Worm (Caenorhabditis elegans) whole organism, midembryonic: Measurements from ENCODE around the gene M03F8.1.

Source experiments
- T22C8.4 ChIP-seq: fragments of 200-800 bp; sonication (Bioruptor generic); IDR thresholded peaks from 2 replicates; pipeline ENCODE4 v1.3.6; 2022; ENCODE audit warnings: missing genetic modification characterization, missing compliant biosample characterization
- cog-1 ChIP-seq: sonication (generic microtip); optimal IDR thresholded peaks from 2 replicates; lab custom pipeline; 2016; ENCODE audit warnings: missing genetic modification characterization, missing compliant biosample characterization
- flt-1 ChIP-seq: fragments of 200-800 bp; sonication (Bioruptor generic); IDR thresholded peaks from 2 replicates; pipeline ENCODE4 v1.3.6; 2022; ENCODE audit warnings: missing genetic modification characterization, missing compliant biosample characterization
- klf-2 ChIP-seq: fragments of 200-800 bp; sonication (Bioruptor generic); conservative IDR thresholded peaks from 2 replicates; pipeline ENCODE4 v1.3.6; 2022; ENCODE audit warnings: missing genetic modification reagents, missing genetic modification characterization, missing compliant biosample characterization
- med-1 ChIP-seq: sonication (generic microtip); optimal IDR thresholded peaks from 2 replicates; lab custom pipeline; 2017; ENCODE audit warnings: missing genetic modification characterization, mild to moderate bottlenecking, missing compliant biosample characterization, antibody characterized with exemption, missing genetic modification reagents; ENCODE audit not compliant: insufficient read depth
- ref-1 ChIP-seq: fragments of 200-800 bp; sonication (Bioruptor generic); conservative IDR thresholded peaks from 2 replicates; pipeline ENCODE4 v1.3.6; 2022; ENCODE audit warnings: missing genetic modification reagents, missing genetic modification characterization, missing compliant biosample characterization
- tab-1 ChIP-seq: fragments of 200-800 bp; sonication (Bioruptor generic); IDR thresholded peaks from 2 replicates; pipeline ENCODE4 v1.3.6; 2022; ENCODE audit warnings: missing genetic modification characterization, missing compliant biosample characterization
- ztf-23 ChIP-seq: fragments of 200-800 bp; sonication (Bioruptor generic); IDR thresholded peaks from 2 replicates; pipeline ENCODE4 v1.3.6; 2022; ENCODE audit warnings: missing genetic modification reagents, missing genetic modification characterization, missing compliant biosample characterization
- ztf-29 ChIP-seq: fragments of 200-800 bp; sonication (Bioruptor generic); IDR thresholded peaks from 2 replicates; pipeline ENCODE4 v1.3.6; 2022; ENCODE audit warnings: missing genetic modification reagents, missing genetic modification characterization, missing compliant biosample characterization

M03F8.1 gene

DNA sequence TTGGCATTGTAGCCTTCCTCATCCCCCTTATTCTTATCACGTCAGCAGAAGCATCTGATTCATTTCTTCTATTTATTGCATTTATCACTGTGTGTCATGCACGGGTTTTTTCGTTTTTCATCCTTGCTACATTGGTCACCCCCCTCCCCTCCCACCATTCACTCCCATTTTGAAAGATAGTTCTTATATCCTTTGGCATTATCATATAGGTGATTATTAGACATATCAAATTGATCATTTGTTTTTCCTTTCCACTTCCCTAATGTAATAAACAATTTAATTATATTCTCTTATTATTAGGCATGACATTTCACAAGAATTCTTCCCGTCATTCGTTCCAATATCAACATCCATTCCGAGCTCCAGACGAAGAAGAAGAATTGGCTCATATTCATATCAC, at the start of gene M03F8.1:
M03F8.1 (plus strand) TSS at position 301 of the 400 bp plus-strand sequence.
- TF ChIP-seq klf-2 (GFP tag; lab: Robert Waterston, UW): no peak
- no peak for TF ChIP-seq flt-1 (GFP tag; lab: Robert Waterston, UW)
- TF ChIP-seq T22C8.4 (GFP tag; lab: Robert Waterston, UW): no peak
- TF ChIP-seq tab-1 (GFP tag; lab: Robert Waterston, UW): no peak
- no peak for TF ChIP-seq cog-1 (tag; lab: Kevin White, UChicago)
- no peak for TF ChIP-seq ztf-29 (GFP tag; lab: Robert Waterston, UW)
- TF ChIP-seq ref-1 (GFP tag; lab: Robert Waterston, UW): no peak
- TF ChIP-seq med-1: no peak
- no peak for TF ChIP-seq ztf-23 (GFP tag; lab: Robert Waterston, UW)

DNA sequence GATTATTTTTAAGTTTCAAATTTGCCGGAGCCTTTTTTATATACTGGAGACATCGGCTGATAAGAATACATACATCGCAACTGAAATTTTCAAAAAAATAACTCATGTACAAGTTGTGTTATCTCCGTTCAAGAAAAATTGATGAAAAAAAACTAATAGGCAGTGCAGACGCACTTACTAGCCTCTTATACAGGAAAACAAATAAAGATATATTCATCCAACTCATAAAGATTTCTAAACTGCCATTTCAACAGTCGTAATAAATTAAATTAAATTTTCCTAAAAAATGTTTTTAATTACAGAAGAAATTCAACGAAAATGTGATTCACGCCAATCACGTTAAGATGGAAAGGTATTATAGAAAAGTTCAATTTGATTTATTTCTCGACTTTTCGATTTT, 49.4 kb upstream of the M03F8.1 start, which contains the start of gene C04E6.5:
C04E6.5 (plus strand) TSS at position 301 of the 400 bp plus-strand sequence.
- no peak for TF ChIP-seq ztf-23 (GFP tag; lab: Robert Waterston, UW)
- TF ChIP-seq klf-2 (GFP tag; lab: Robert Waterston, UW): no peak
- no peak for TF ChIP-seq med-1
- no peak for TF ChIP-seq T22C8.4 (GFP tag; lab: Robert Waterston, UW)
- no peak for TF ChIP-seq ref-1 (GFP tag; lab: Robert Waterston, UW)
- no peak for TF ChIP-seq cog-1 (tag; lab: Kevin White, UChicago)
- TF ChIP-seq flt-1 (GFP tag; lab: Robert Waterston, UW): no peak
- TF ChIP-seq tab-1 (GFP tag; lab: Robert Waterston, UW): no peak

DNA sequence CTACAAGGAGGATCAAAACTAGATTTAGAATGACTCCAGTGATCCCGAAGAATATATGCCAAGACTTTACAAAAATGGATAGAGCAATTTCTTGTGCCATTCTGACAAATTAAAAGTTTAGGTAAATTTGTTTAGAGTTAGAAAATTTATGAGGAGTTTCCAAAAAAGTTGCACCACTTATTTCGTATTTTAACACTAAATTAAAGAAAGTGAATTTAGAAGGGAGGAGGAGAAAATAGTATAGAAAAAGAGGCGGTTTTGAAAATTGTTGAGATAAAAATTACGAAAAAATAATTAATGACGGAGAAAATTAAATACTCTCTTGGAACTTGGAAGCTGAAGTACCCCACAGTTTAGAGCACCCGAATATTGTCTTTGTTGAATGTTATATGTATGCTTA, 45.0 kb upstream of the M03F8.1 start, which contains the start of gene srd-15:
srd-15 (minus strand) TSS at position 101 of the 400 bp plus-strand sequence.
- TF ChIP-seq T22C8.4 (GFP tag; lab: Robert Waterston, UW) (no peak), ztf-23 (GFP tag; lab: Robert Waterston, UW) (no peak), klf-2 (GFP tag; lab: Robert Waterston, UW) (no peak), ztf-29 (GFP tag; lab: Robert Waterston, UW) (no peak), cog-1 (tag; lab: Kevin White, UChicago) (no peak)

DNA sequence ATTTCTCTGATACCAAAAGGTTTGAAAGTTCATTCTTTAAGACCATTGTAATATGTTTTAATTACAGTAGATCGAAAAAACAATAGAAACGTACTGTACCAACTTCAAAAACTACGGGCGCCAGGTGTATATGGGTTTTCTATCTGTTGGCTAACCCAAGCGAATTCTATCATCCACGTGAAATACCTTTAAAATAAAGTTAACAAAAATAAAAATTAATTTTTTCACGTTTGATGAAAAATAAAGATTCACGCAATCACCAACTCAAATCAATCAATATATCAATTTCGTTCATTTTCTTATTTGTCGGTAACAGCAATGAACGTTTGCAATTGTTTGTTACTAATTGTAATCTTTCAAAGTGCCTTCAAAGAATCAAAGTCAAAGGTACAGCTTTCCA, 44.1 kb upstream of the M03F8.1 start, which contains the start of gene C04E6.4:
C04E6.4 (plus strand) TSS at position 301 of the 400 bp plus-strand sequence.
- TF ChIP-seq cog-1 (tag; lab: Kevin White, UChicago) (no peak), ztf-29 (GFP tag; lab: Robert Waterston, UW) (no peak), flt-1 (GFP tag; lab: Robert Waterston, UW) (no peak), ztf-23 (GFP tag; lab: Robert Waterston, UW) (no peak), med-1 (no peak), ref-1 (GFP tag; lab: Robert Waterston, UW) (no peak), T22C8.4 (GFP tag; lab: Robert Waterston, UW) (no peak), tab-1 (GFP tag; lab: Robert Waterston, UW) (no peak), klf-2 (GFP tag; lab: Robert Waterston, UW) (no peak)

DNA sequence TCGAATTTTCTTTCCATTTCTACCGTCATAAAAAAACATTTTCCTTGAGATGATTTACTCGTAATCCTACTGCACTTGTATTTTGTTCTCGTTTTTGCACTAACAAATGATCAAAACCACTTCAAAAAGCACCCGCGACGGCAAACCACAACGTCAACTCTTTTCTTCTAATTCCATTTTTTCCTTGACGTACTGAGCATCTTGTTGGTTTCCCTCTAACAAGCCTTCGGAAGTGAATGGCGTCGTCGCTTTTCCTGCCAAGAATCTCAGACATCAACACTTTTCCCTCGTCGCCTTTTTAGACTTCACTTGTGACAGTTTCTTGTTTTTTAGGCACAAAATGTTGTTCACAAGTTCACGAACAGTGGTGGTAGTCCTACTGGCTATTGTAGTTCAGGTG, 38.8 kb upstream of the M03F8.1 start, which contains the start of gene C04E6.13:
C04E6.13 (plus strand) TSS at position 301 of the 400 bp plus-strand sequence.
- TF ChIP-seq ztf-23 (GFP tag; lab: Robert Waterston, UW) (no peak), tab-1 (GFP tag; lab: Robert Waterston, UW) (no peak), ztf-29 (GFP tag; lab: Robert Waterston, UW) (no peak), klf-2 (GFP tag; lab: Robert Waterston, UW) (no peak), med-1 (no peak), flt-1 (GFP tag; lab: Robert Waterston, UW) (no peak), T22C8.4 (GFP tag; lab: Robert Waterston, UW) (no peak), ref-1 (GFP tag; lab: Robert Waterston, UW) (no peak), cog-1 (tag; lab: Kevin White, UChicago) (no peak)

DNA sequence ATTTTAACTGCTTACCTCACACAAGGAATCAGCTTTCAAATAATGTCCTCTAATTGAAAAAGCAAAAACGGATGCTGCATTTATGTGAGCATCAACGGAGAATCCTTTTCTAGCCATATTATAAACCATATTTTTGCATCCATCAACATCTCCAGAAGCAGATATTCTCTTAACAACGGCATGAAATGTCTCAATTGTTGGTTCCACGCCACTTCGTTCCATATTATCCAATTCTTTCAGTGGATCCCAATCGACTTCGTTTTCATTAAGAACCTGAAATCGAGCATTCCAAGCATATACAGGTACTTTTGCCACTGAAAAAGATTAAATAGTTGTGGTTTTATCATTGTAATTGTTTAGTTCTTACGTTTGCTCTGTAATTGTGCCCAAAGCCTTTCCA, 34.4 kb upstream of the M03F8.1 start:
- no peak for TF ChIP-seq med-1
- TF ChIP-seq ztf-23 (GFP tag; lab: Robert Waterston, UW): no peak
- TF ChIP-seq cog-1 (tag; lab: Kevin White, UChicago): no peak
- TF ChIP-seq flt-1 (GFP tag; lab: Robert Waterston, UW): no peak
- no peak for TF ChIP-seq tab-1 (GFP tag; lab: Robert Waterston, UW)
- TF ChIP-seq ztf-29 (GFP tag; lab: Robert Waterston, UW): no peak
- TF ChIP-seq ref-1 (GFP tag; lab: Robert Waterston, UW): no peak
- TF ChIP-seq klf-2 (GFP tag; lab: Robert Waterston, UW): no peak
- no peak for TF ChIP-seq T22C8.4 (GFP tag; lab: Robert Waterston, UW)

DNA sequence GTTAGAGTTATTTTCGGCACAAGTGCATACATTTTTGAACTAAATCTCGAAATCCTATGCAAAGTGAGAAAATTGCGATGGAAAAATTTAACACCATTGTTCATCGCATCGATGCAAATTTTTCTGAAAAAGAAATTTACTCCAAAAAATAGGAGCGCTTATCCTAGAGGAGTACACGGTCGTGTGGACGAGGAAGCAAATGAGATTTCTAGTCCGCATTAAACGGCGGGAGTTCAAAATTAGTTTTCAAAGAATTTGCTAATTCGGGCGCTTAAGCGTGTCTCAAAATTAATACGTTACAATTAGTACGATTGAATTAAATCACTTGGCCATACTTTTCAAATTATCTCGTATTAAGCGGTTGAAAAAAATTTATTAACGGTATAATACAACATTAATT, 33.5 kb upstream of the M03F8.1 start, which contains the start of gene lrpr-1:
lrpr-1 (minus strand) TSS at position 185 of the 400 bp plus-strand sequence.
- TF ChIP-seq cog-1 (tag; lab: Kevin White, UChicago) (peak; percentile 47), T22C8.4 (GFP tag; lab: Robert Waterston, UW) (no peak), klf-2 (GFP tag; lab: Robert Waterston, UW) (0 out of 2 replicates have a peak, but pooled peaks have one; percentile 49), ztf-23 (GFP tag; lab: Robert Waterston, UW) (peak; percentile 72; the same call in 1 of the 2 replicates), med-1 (no peak), flt-1 (GFP tag; lab: Robert Waterston, UW) (peak; percentile 79)

DNA sequence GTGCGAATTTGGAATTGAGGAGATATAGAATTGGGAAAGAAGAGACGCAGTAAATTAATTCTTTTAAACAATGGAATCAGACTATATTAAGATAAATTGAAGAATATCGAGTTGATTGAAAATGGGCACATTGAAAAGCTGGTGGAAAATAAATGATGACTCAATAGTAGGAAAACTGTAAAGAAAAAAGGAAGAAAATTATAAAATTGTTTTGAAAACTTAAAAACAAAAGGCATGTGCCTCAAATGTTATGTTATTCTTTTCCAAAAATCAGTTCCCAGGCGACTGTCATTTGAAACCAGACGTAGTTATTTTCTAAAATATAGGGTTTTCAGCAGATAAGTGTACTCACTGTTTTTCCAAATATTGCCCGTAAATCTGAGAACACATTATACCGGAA, 31.3 kb upstream of the M03F8.1 start, which contains the start of gene C04E6.12:
C04E6.12 (minus strand) TSS at position 101 of the 400 bp plus-strand sequence.
- no peak for TF ChIP-seq cog-1 (tag; lab: Kevin White, UChicago)
- no peak for TF ChIP-seq flt-1 (GFP tag; lab: Robert Waterston, UW)
- TF ChIP-seq klf-2 (GFP tag; lab: Robert Waterston, UW): no peak
- TF ChIP-seq ztf-23 (GFP tag; lab: Robert Waterston, UW): no peak
- no peak for TF ChIP-seq ztf-29 (GFP tag; lab: Robert Waterston, UW)
- no peak for TF ChIP-seq T22C8.4 (GFP tag; lab: Robert Waterston, UW)
- no peak for TF ChIP-seq ref-1 (GFP tag; lab: Robert Waterston, UW)
- no peak for TF ChIP-seq med-1
- TF ChIP-seq tab-1 (GFP tag; lab: Robert Waterston, UW): no peak

DNA sequence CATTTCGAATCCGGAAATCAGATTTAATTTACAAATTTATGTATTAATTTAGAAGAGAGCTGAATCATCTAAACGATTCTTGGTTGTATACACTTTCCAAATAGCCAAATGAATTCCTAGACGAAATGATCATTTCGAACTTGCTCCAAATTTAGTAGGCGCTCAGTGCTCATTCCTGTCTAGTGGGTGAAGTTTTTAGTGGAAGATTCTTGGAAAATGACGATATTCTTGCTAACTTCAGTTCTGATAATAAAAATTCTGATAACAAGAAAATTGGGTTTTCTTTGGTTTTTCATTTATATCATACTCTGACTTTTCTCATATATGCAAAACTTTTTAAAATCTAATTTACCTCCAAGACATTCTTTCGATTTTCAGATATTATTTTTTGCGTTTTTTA, 29.5 kb upstream of the M03F8.1 start:
- TF ChIP-seq tab-1 (GFP tag; lab: Robert Waterston, UW) (no peak), ztf-23 (GFP tag; lab: Robert Waterston, UW) (no peak), cog-1 (tag; lab: Kevin White, UChicago) (no peak), flt-1 (GFP tag; lab: Robert Waterston, UW) (no peak), med-1 (no peak), ztf-29 (GFP tag; lab: Robert Waterston, UW) (no peak), ref-1 (GFP tag; lab: Robert Waterston, UW) (no peak), klf-2 (GFP tag; lab: Robert Waterston, UW) (no peak), T22C8.4 (GFP tag; lab: Robert Waterston, UW) (no peak)
